Fruit fly (Drosophila melanogaster) whole organism, embryonic: ENCODE measurements around the gene CG31358.

ENCODE experiments used
- CG13296 ChIP-seq: fragments of 200-800 bp; sonication (Bioruptor generic); optimal IDR thresholded peaks from 3 replicates; lab custom pipeline; 2018; ENCODE audit warnings: missing biosample characterization, mild to moderate bottlenecking, missing genetic modification characterization
- CG31388 ChIP-seq: fragments of 200-800 bp; sonication (Bioruptor generic); optimal IDR thresholded peaks from 2 replicates; lab custom pipeline; 2016; ENCODE audit warnings: missing biosample characterization, missing genetic modification characterization
- CG9797 ChIP-seq: fragments of 200-800 bp; sonication (Bioruptor generic); optimal IDR thresholded peaks from 3 replicates; lab custom pipeline; 2018; ENCODE audit warnings: missing biosample characterization, mild to moderate bottlenecking, missing genetic modification characterization
- Hr39 ChIP-seq: fragments of >200 bp; optimal IDR thresholded peaks from 2 replicates; lab custom pipeline; 2017
- Lpt ChIP-seq: fragments of >200 bp; optimal IDR thresholded peaks from 2 replicates; lab custom pipeline; 2018; ENCODE audit warnings: missing biosample characterization, missing genetic modification characterization
- Sin3A ChIP-seq: fragments of >200 bp; optimal IDR thresholded peaks from 2 replicates; lab custom pipeline; 2018
- Usf ChIP-seq: fragments of 200-800 bp; sonication (Bioruptor generic); optimal IDR thresholded peaks from 2 replicates; lab custom pipeline; 2017; ENCODE audit warnings: missing genotype, missing biosample characterization, missing genetic modification characterization
- ab ChIP-seq: fragments of 200-800 bp; sonication (Bioruptor generic); optimal IDR thresholded peaks from 2 replicates; lab custom pipeline; 2016; ENCODE audit warnings: missing biosample characterization, missing genetic modification characterization
- kni ChIP-seq: fragments of 200-800 bp; sonication (Bioruptor generic); optimal IDR thresholded peaks from 3 replicates; lab custom pipeline; 2017; ENCODE audit warnings: mild to moderate bottlenecking, missing biosample characterization, missing genetic modification reagents, missing genetic modification characterization
- lov ChIP-seq, 2 experiments: fragments of 200-800 bp in 1 of 2; fragments of >200 bp in 1 of 2; sonication (Bioruptor generic) in 1 of 2; IDR thresholded peaks in 1 of 2; optimal IDR thresholded peaks in 1 of 2; 2 replicates in 1 of 2; 3 replicates in 1 of 2; pipeline versions ENCODE4 v1.3.6 to Lab custom; 2017 to 2022; ENCODE audit warnings: missing biosample characterization in 1 of 2, missing genetic modification characterization in 1 of 2

DNA sequence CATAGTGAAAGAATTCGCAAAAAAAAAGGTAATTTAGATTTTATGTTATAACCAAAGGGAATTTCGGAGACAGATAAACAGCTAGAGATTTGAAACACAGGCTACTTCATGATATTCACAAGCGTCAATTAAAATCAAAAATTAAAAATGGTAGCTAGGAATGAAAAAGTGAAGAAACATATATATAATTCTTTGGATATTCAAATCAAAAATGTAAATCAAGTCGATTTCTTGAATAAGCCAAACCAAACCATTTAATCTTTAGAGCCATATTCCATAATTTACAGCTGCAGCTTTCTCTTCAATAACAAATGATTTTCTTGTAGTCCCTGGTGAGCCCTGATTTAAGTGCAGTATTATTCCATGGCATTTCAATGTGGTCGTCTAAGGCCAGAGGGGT lies 31.3 kb upstream of the CG31358 start, which contains the start of gene CG14740:
- TF ChIP-seq Hr39 (lab: Kevin White, UChicago) (no peak), CG31388 (GFP tag; lab: Kevin White, UChicago) (no peak), Sin3A (lab: Kevin White, UChicago) (no peak), Usf (GFP tag; lab: Kevin White, UChicago) (no peak), Lpt (no peak), lov (optimal IDR thresholded peaks at IDR 0.05; lab: Kevin White, UChicago) (no peak), lov (GFP tag; IDR thresholded peaks at IDR 0.05; lab: Robert Waterston, UW) (no peak), ab (no peak), CG13296 (GFP tag; lab: Kevin White, UChicago) (no peak), CG9797 (GFP tag; lab: Kevin White, UChicago) (no peak), kni (GFP tag; lab: Kevin White, UChicago) (no peak)
